Worm (Caenorhabditis elegans) whole organism, L3 larva: Measurements from ENCODE around the gene nceh-1.

Experiments used
- R02D3.7 ChIP-seq: fragments of 150-350 bp; optimal IDR thresholded peaks from 2 replicates; lab custom pipeline; 2014; ENCODE audit warnings: missing biosample characterization, missing genetic modification characterization
- ZK546.5 ChIP-seq: sonication (generic microtip); optimal IDR thresholded peaks from 2 replicates; lab custom pipeline; 2017; ENCODE audit warnings: missing biosample characterization, missing genetic modification characterization
- ama-1 ChIP-seq: fragments of 150-350 bp; optimal IDR thresholded peaks from 2 replicates; lab custom pipeline; 2018
- ceh-16 ChIP-seq: sonication (generic microtip); optimal IDR thresholded peaks from 2 replicates; lab custom pipeline; 2017; ENCODE audit warnings: missing biosample characterization, missing genetic modification characterization
- ceh-28 ChIP-seq: fragments of 150-350 bp; optimal IDR thresholded peaks from 2 replicates; lab custom pipeline; 2014; ENCODE audit warnings: missing biosample characterization, missing genetic modification reagents, missing genetic modification characterization
- ceh-82 ChIP-seq: fragments of 150-350 bp; optimal IDR thresholded peaks from 2 replicates; lab custom pipeline; 2014; ENCODE audit warnings: missing biosample characterization, missing genetic modification characterization
- ceh-9 ChIP-seq: sonication (generic microtip); optimal IDR thresholded peaks from 2 replicates; lab custom pipeline; 2018; ENCODE audit warnings: missing biosample characterization, missing genetic modification characterization
- egl-27 ChIP-seq: sonication (generic microtip); optimal IDR thresholded peaks from 4 replicates; lab custom pipeline; 2017; ENCODE audit warnings: missing biosample characterization, missing genetic modification reagents, missing genetic modification characterization
- elt-1 ChIP-seq: fragments of 150-350 bp; optimal IDR thresholded peaks from 2 replicates; lab custom pipeline; 2014; ENCODE audit warnings: missing biosample characterization, missing genetic modification characterization
- elt-2 ChIP-seq: sonication (generic microtip); optimal IDR thresholded peaks from 2 replicates; lab custom pipeline; 2016; ENCODE audit warnings: missing genetic modification reagents, mild to moderate bottlenecking, missing genetic modification characterization, missing compliant biosample characterization
- eor-1 ChIP-seq, 2 experiments: fragments of 150-350 bp; optimal IDR thresholded peaks; 2 replicates each; lab custom pipeline; 2014 to 2018; ENCODE audit warnings: missing biosample characterization in 2 of 2, missing genetic modification characterization in 2 of 2
- fkh-2 ChIP-seq: fragments of 150-350 bp; optimal IDR thresholded peaks from 2 replicates; lab custom pipeline; 2014; ENCODE audit warnings: missing biosample characterization, missing genetic modification reagents, missing genetic modification characterization
- fos-1 ChIP-seq: fragments of 150-350 bp; optimal IDR thresholded peaks from 2 replicates; lab custom pipeline; 2014; ENCODE audit warnings: missing biosample characterization, missing genetic modification characterization
- hmg-11 ChIP-seq: sonication (generic microtip); optimal IDR thresholded peaks from 2 replicates; lab custom pipeline; 2016; ENCODE audit warnings: missing genetic modification characterization, missing compliant biosample characterization
- jun-1 ChIP-seq: fragments of 150-350 bp; optimal IDR thresholded peaks from 2 replicates; lab custom pipeline; 2014; ENCODE audit warnings: missing biosample characterization, missing genetic modification reagents, missing genetic modification characterization
- lin-15B ChIP-seq: fragments of 150-350 bp; optimal IDR thresholded peaks from 2 replicates; lab custom pipeline; 2014; ENCODE audit warnings: missing biosample characterization, missing genetic modification characterization
- lin-39 ChIP-seq: fragments of 150-350 bp; optimal IDR thresholded peaks from 2 replicates; lab custom pipeline; 2018; ENCODE audit warnings: missing biosample characterization, missing genetic modification reagents, missing genetic modification characterization
- lsy-12 ChIP-seq: sonication (generic microtip); optimal IDR thresholded peaks from 2 replicates; lab custom pipeline; 2016; ENCODE audit warnings: mild to moderate bottlenecking, missing genetic modification characterization, missing compliant biosample characterization
- mdl-1 ChIP-seq: fragments of 150-350 bp; optimal IDR thresholded peaks from 2 replicates; lab custom pipeline; 2014; ENCODE audit warnings: missing biosample characterization, missing genetic modification characterization
- mml-1 ChIP-seq: fragments of 150-350 bp; sonication (generic microtip); optimal IDR thresholded peaks from 3 replicates; lab custom pipeline; 2014; ENCODE audit warnings: missing biosample characterization, missing genetic modification characterization
- nfya-1 ChIP-seq: sonication (generic microtip); optimal IDR thresholded peaks from 2 replicates; lab custom pipeline; 2017; ENCODE audit warnings: missing genetic modification characterization, mild to moderate bottlenecking, missing compliant biosample characterization, antibody characterized with exemption, moderate library complexity; ENCODE audit not compliant: insufficient read depth
- nhr-11 ChIP-seq: fragments of 150-350 bp; optimal IDR thresholded peaks from 2 replicates; lab custom pipeline; 2014; ENCODE audit warnings: missing biosample characterization, missing genetic modification characterization
- nhr-12 ChIP-seq: fragments of 150-350 bp; optimal IDR thresholded peaks from 2 replicates; lab custom pipeline; 2014; ENCODE audit warnings: missing biosample characterization, missing genetic modification characterization
- nhr-23 ChIP-seq: fragments of 150-350 bp; optimal IDR thresholded peaks from 2 replicates; lab custom pipeline; 2014; ENCODE audit warnings: missing biosample characterization, missing genetic modification reagents, missing genetic modification characterization
- nhr-25 ChIP-seq: sonication (generic microtip); optimal IDR thresholded peaks from 2 replicates; lab custom pipeline; 2017; ENCODE audit warnings: missing biosample characterization, missing genetic modification characterization
- nhr-28 ChIP-seq: fragments of 150-350 bp; optimal IDR thresholded peaks from 2 replicates; lab custom pipeline; 2014; ENCODE audit warnings: missing biosample characterization, missing genetic modification characterization
- nhr-67 ChIP-seq: fragments of 150-350 bp; optimal IDR thresholded peaks from 2 replicates; lab custom pipeline; 2014; ENCODE audit warnings: missing biosample characterization, missing genetic modification characterization
- nhr-76 ChIP-seq: fragments of 150-350 bp; sonication (generic microtip); optimal IDR thresholded peaks from 5 replicates; lab custom pipeline; 2014; ENCODE audit warnings: missing biosample characterization, missing genetic modification characterization
- pha-4 ChIP-seq: fragments of 150-350 bp; optimal IDR thresholded peaks from 2 replicates; lab custom pipeline; 2014; ENCODE audit warnings: missing biosample characterization, missing genetic modification reagents, missing genetic modification characterization
- pqm-1 ChIP-seq: fragments of 150-350 bp; optimal IDR thresholded peaks from 2 replicates; lab custom pipeline; 2017; ENCODE audit warnings: missing biosample characterization, missing genetic modification characterization, inconsistent platforms
- skn-1 ChIP-seq: fragments of 150-350 bp; optimal IDR thresholded peaks from 2 replicates; lab custom pipeline; 2014; ENCODE audit warnings: missing biosample characterization, missing genetic modification characterization
- unc-39 ChIP-seq: sonication (generic microtip); optimal IDR thresholded peaks from 4 replicates; lab custom pipeline; 2017; ENCODE audit warnings: missing biosample characterization, missing genetic modification characterization
- zag-1 ChIP-seq: fragments of 150-350 bp; optimal IDR thresholded peaks from 2 replicates; lab custom pipeline; 2014; ENCODE audit warnings: missing biosample characterization, missing genetic modification characterization
- ztf-11 ChIP-seq: fragments of 150-350 bp; optimal IDR thresholded peaks from 2 replicates; lab custom pipeline; 2014; ENCODE audit warnings: missing biosample characterization, missing genetic modification characterization
- ztf-4 ChIP-seq: fragments of 150-350 bp; optimal IDR thresholded peaks from 2 replicates; lab custom pipeline; 2014; ENCODE audit warnings: missing biosample characterization, missing genetic modification characterization

Gene nceh-1

ce11 chrV:19377014-19377494 lies at the start of gene nceh-1:
Gene nceh-1 (plus strand): TSS chrV:19377444.
- TF ChIP-seq nhr-12 (tag; lab: Kevin White, UChicago): no peak
- no peak for TF ChIP-seq fkh-2
- TF ChIP-seq pha-4 (tag; lab: Kevin White, UChicago): peak; percentile 85
- no peak for TF ChIP-seq ZK546.5 (tag; lab: Kevin White, UChicago)
- TF ChIP-seq ztf-11 (tag; lab: Kevin White, UChicago): no peak
- TF ChIP-seq elt-2 (tag; lab: Kevin White, UChicago): peak; percentile 85
- no peak for TF ChIP-seq nhr-23
- no peak for TF ChIP-seq ceh-82 (tag; lab: Kevin White, UChicago)
- no peak for TF ChIP-seq eor-1 (tag; optimal IDR thresholded peaks at IDR 0.05; lab: Kevin White, UChicago)
- no peak for TF ChIP-seq nhr-11 (tag; lab: Kevin White, UChicago)
- peak; percentile 21 for TF ChIP-seq pqm-1 (tag; lab: Kevin White, UChicago)
- no peak for TF ChIP-seq nhr-28 (tag; lab: Kevin White, UChicago)
- no peak for TF ChIP-seq nhr-76 (tag; lab: Kevin White, UChicago)
- no peak for TF ChIP-seq nhr-25
- TF ChIP-seq nfya-1 (tag; lab: Kevin White, UChicago): no peak
- TF ChIP-seq zag-1: no peak
- TF ChIP-seq ceh-16 (tag; lab: Kevin White, UChicago): no peak
- TF ChIP-seq mdl-1 (tag; lab: Kevin White, UChicago): no peak
- no peak for TF ChIP-seq lin-15B (tag; lab: Kevin White, UChicago)
- no peak for TF ChIP-seq R02D3.7 (tag; lab: Kevin White, UChicago)
- no peak for TF ChIP-seq egl-27 (tag; lab: Kevin White, UChicago)

ce11 chrV:19329263-19329662 lies 48.0 kb upstream of the nceh-1 start, which contains the start of gene fbxb-65:
Gene fbxb-65 (plus strand): TSS chrV:19329563.
- TF ChIP-seq ceh-9 (tag; lab: Kevin White, UChicago) (no peak), unc-39 (tag; lab: Kevin White, UChicago) (no peak), lsy-12 (tag; lab: Kevin White, UChicago) (no peak), nhr-76 (tag; lab: Kevin White, UChicago) (no peak), fos-1 (tag; lab: Kevin White, UChicago) (no peak), nhr-67 (tag; lab: Kevin White, UChicago) (no peak), lin-39 (tag; lab: Kevin White, UChicago) (no peak), fkh-2 (no peak), hmg-11 (tag; lab: Kevin White, UChicago) (no peak), egl-27 (tag; lab: Kevin White, UChicago) (no peak), nfya-1 (tag; lab: Kevin White, UChicago) (no peak), elt-1 (no peak), elt-2 (tag; lab: Kevin White, UChicago) (no peak), pha-4 (tag; lab: Kevin White, UChicago) (no peak), ztf-4 (tag; lab: Kevin White, UChicago) (no peak), ceh-82 (tag; lab: Kevin White, UChicago) (no peak), ceh-28 (tag; lab: Kevin White, UChicago) (no peak), ama-1 (lab: Kevin White, UChicago) (no peak), pqm-1 (tag; lab: Kevin White, UChicago) (no peak), skn-1 (tag; lab: Kevin White, UChicago) (no peak)

- TF ChIP-seq ceh-28 (tag; lab: Kevin White, UChicago): peak; percentile 20
- TF ChIP-seq ceh-16 (tag; lab: Kevin White, UChicago): no peak
Observed at ce11 chrV:19337333-19337732, 39.9 kb upstream of the nceh-1 start.

- TF ChIP-seq nfya-1 (tag; lab: Kevin White, UChicago): no peak
- no peak for TF ChIP-seq ama-1 (lab: Kevin White, UChicago)
- TF ChIP-seq nhr-76 (tag; lab: Kevin White, UChicago): no peak
- TF ChIP-seq mdl-1 (tag; lab: Kevin White, UChicago): no peak
- TF ChIP-seq jun-1: no peak
- TF ChIP-seq lin-15B (tag; lab: Kevin White, UChicago): no peak
- TF ChIP-seq mml-1 (tag; lab: Kevin White, UChicago): no peak
- no peak for TF ChIP-seq pha-4 (tag; lab: Kevin White, UChicago)
- no peak for TF ChIP-seq unc-39 (tag; lab: Kevin White, UChicago)
- TF ChIP-seq ceh-16 (tag; lab: Kevin White, UChicago): no peak
Observed at ce11 chrV:19351944-19352343, 25.3 kb upstream of the nceh-1 start.
